Worm (Caenorhabditis elegans) whole organism, L4 larva: ENCODE data around the gene cyp-25A6.

Source experiments
- D1046.2 ChIP-seq: fragments of 200-800 bp; sonication (Bioruptor generic); IDR thresholded peaks from 2 replicates; pipeline ENCODE4 v1.3.6; 2022; ENCODE audit warnings: missing genetic modification characterization, missing compliant biosample characterization
- F44E2.7 ChIP-seq: fragments of 200-800 bp; sonication (Bioruptor generic); IDR thresholded peaks from 2 replicates; pipeline ENCODE4 v2.1.2; 2022; ENCODE audit warnings: missing genetic modification characterization, missing compliant biosample characterization
- ZK546.5 ChIP-seq, 2 experiments: sonication (generic microtip); optimal IDR thresholded peaks; 2 replicates each; lab custom pipeline; 2017; ENCODE audit warnings: missing biosample characterization in 2 of 2, missing genetic modification characterization in 2 of 2
- aha-1 ChIP-seq: fragments of 150-350 bp; peaks from one replicate; lab custom pipeline; 2014; ENCODE audit warnings: missing biosample characterization, missing genetic modification characterization
- ces-1 ChIP-seq: fragments of 150-350 bp; sonication (generic microtip); optimal IDR thresholded peaks from 4 replicates; lab custom pipeline; 2014; ENCODE audit warnings: missing biosample characterization, missing genetic modification reagents, missing genetic modification characterization
- daf-16 ChIP-seq, 3 experiments: sonication (generic microtip); optimal IDR thresholded peaks; 2 replicates each; lab custom pipeline; 2016 to 2017; ENCODE audit warnings: missing genetic modification characterization in 3 of 3, missing genetic modification reagents in 3 of 3, mild to moderate bottlenecking in 2 of 3, missing compliant biosample characterization in 2 of 3, missing biosample characterization in 1 of 3, moderate library complexity in 1 of 3
- daf-8 ChIP-seq: fragments of 200-800 bp; sonication (Bioruptor generic); IDR thresholded peaks from 2 replicates; pipeline ENCODE4 v1.3.6; 2022; ENCODE audit warnings: missing genetic modification characterization, missing compliant biosample characterization
- dmd-6 ChIP-seq: fragments of 200-800 bp; sonication (Bioruptor generic); IDR thresholded peaks from 2 replicates; pipeline ENCODE4 v1.3.6; 2022; ENCODE audit warnings: missing genetic modification reagents, missing genetic modification characterization, missing compliant biosample characterization
- dmd-9 ChIP-seq: fragments of 200-800 bp; sonication (Bioruptor generic); IDR thresholded peaks from 2 replicates; pipeline ENCODE4 v1.3.6; 2022; ENCODE audit warnings: missing genetic modification reagents, missing genetic modification characterization, missing compliant biosample characterization
- dpl-1 ChIP-seq: fragments of 150-350 bp; optimal IDR thresholded peaks from 2 replicates; lab custom pipeline; 2014; ENCODE audit warnings: missing biosample characterization, missing genetic modification reagents, missing genetic modification characterization
- dve-1 ChIP-seq: sonication (generic microtip); optimal IDR thresholded peaks from 2 replicates; lab custom pipeline; 2017; ENCODE audit warnings: antibody characterized with exemption, mild to moderate bottlenecking, missing genetic modification characterization, missing compliant biosample characterization; ENCODE audit not compliant: insufficient read depth
- egl-43 ChIP-seq: fragments of 200-800 bp; sonication (Bioruptor generic); IDR thresholded peaks from 2 replicates; pipeline ENCODE4 v1.3.6; 2022; ENCODE audit warnings: missing genetic modification reagents, missing genetic modification characterization, missing compliant biosample characterization
- fkh-10 ChIP-seq: fragments of 150-350 bp; optimal IDR thresholded peaks from 2 replicates; lab custom pipeline; 2014; ENCODE audit warnings: missing biosample characterization, missing genetic modification reagents, missing genetic modification characterization
- fos-1 ChIP-seq: fragments of 150-350 bp; optimal IDR thresholded peaks from 2 replicates; lab custom pipeline; 2014; ENCODE audit warnings: missing biosample characterization, missing genetic modification characterization
- gei-8 ChIP-seq: fragments of 200-800 bp; sonication (Bioruptor generic); optimal IDR thresholded peaks from 2 replicates; lab custom pipeline; 2018; ENCODE audit warnings: mild to moderate bottlenecking, missing genetic modification characterization, missing compliant biosample characterization
- hif-1 ChIP-seq, 2 experiments: sonication (generic microtip); optimal IDR thresholded peaks; 2 replicates each; lab custom pipeline; 2016 to 2017; ENCODE audit warnings: missing compliant biosample characterization in 2 of 2, missing genetic modification characterization in 2 of 2, missing genetic modification reagents in 2 of 2, missing genotype in 2 of 2, mild to moderate bottlenecking in 1 of 2
- hlh-11 ChIP-seq: fragments of 200-800 bp; sonication (Bioruptor generic); optimal IDR thresholded peaks from 2 replicates; lab custom pipeline; 2018; ENCODE audit warnings: mild to moderate bottlenecking, missing genetic modification characterization, missing compliant biosample characterization
- hlh-30 ChIP-seq: sonication (generic microtip); optimal IDR thresholded peaks from 2 replicates; lab custom pipeline; 2017; ENCODE audit warnings: antibody characterized with exemption, mild to moderate bottlenecking, missing genetic modification characterization, missing compliant biosample characterization; ENCODE audit not compliant: insufficient read depth
- hmg-1.1 ChIP-seq: fragments of 200-800 bp; sonication (Bioruptor generic); IDR thresholded peaks from 2 replicates; pipeline ENCODE4 v1.3.6; 2022; ENCODE audit warnings: missing genetic modification reagents, missing genetic modification characterization, missing compliant biosample characterization
- lim-7 ChIP-seq: fragments of 200-800 bp; sonication (Bioruptor generic); IDR thresholded peaks from 2 replicates; pipeline ENCODE4 v1.3.6; 2022; ENCODE audit warnings: missing genetic modification characterization, missing compliant biosample characterization
- lin-1 ChIP-seq: fragments of 200-800 bp; sonication (Bioruptor generic); IDR thresholded peaks from 2 replicates; pipeline ENCODE4 v1.3.6; 2022; ENCODE audit warnings: missing genetic modification reagents, missing genetic modification characterization, missing compliant biosample characterization
- lin-13 ChIP-seq: fragments of 150-350 bp; optimal IDR thresholded peaks from 2 replicates; lab custom pipeline; 2014; ENCODE audit warnings: missing biosample characterization, missing genetic modification reagents, missing genetic modification characterization
- lin-15B ChIP-seq: fragments of 150-350 bp; sonication (generic microtip); optimal IDR thresholded peaks from 3 replicates; lab custom pipeline; 2014; ENCODE audit warnings: missing biosample characterization, missing genetic modification characterization
- lin-38 ChIP-seq: fragments of 200-800 bp; sonication (Bioruptor generic); IDR thresholded peaks from 2 replicates; pipeline ENCODE4 v1.3.6; 2022; ENCODE audit warnings: missing genetic modification reagents, missing genetic modification characterization, missing compliant biosample characterization
- lsy-2 ChIP-seq, 2 experiments: fragments of 150-350 bp in 1 of 2; sonication (generic microtip) in 1 of 2; optimal IDR thresholded peaks; 2 replicates each; lab custom pipeline; 2014 to 2017; ENCODE audit warnings: missing biosample characterization in 2 of 2, missing genetic modification characterization in 2 of 2
- madf-9 ChIP-seq: fragments of 200-800 bp; sonication (Bioruptor generic); conservative IDR thresholded peaks from 2 replicates; pipeline ENCODE4 v1.3.6; 2022; ENCODE audit warnings: missing genetic modification reagents, missing genetic modification characterization, missing compliant biosample characterization
- mdl-1 ChIP-seq, 2 experiments: fragments of 150-350 bp in 1 of 2; sonication (generic microtip) in 1 of 2; optimal IDR thresholded peaks; 2 replicates each; lab custom pipeline; 2014 to 2017; ENCODE audit warnings: missing biosample characterization in 2 of 2, missing genetic modification characterization in 2 of 2
- mep-1 ChIP-seq: fragments of 150-350 bp; sonication (generic microtip); optimal IDR thresholded peaks from 3 replicates; lab custom pipeline; 2014; ENCODE audit warnings: missing biosample characterization, missing genetic modification characterization
- mes-2 ChIP-seq: sonication (generic microtip); optimal IDR thresholded peaks from 2 replicates; lab custom pipeline; 2016; ENCODE audit warnings: missing genotype, mild to moderate bottlenecking, missing genetic modification characterization, missing compliant biosample characterization; ENCODE audit not compliant: poor library complexity, severe bottlenecking
- mxl-2 ChIP-seq: fragments of 200-800 bp; sonication (Bioruptor generic); conservative IDR thresholded peaks from 2 replicates; pipeline ENCODE4 v1.3.6; 2022; ENCODE audit warnings: missing genetic modification reagents, missing genetic modification characterization, missing compliant biosample characterization
- mxl-3 ChIP-seq: fragments of 200-800 bp; sonication (Bioruptor generic); optimal IDR thresholded peaks from 2 replicates; lab custom pipeline; 2018; ENCODE audit warnings: mild to moderate bottlenecking, missing genetic modification characterization, missing compliant biosample characterization
- nhr-10 ChIP-seq: fragments of 150-350 bp; optimal IDR thresholded peaks from 2 replicates; lab custom pipeline; 2014; ENCODE audit warnings: missing biosample characterization, missing genetic modification characterization
- nhr-102 ChIP-seq: sonication (generic microtip); optimal IDR thresholded peaks from 2 replicates; lab custom pipeline; 2016; ENCODE audit warnings: mild to moderate bottlenecking, missing genetic modification characterization, moderate library complexity, missing compliant biosample characterization
- nhr-11 ChIP-seq: fragments of 150-350 bp; optimal IDR thresholded peaks from 2 replicates; lab custom pipeline; 2014; ENCODE audit warnings: missing biosample characterization, missing genetic modification characterization
- nhr-25 ChIP-seq: sonication (generic microtip); optimal IDR thresholded peaks from 2 replicates; lab custom pipeline; 2017; ENCODE audit warnings: missing genetic modification characterization, mild to moderate bottlenecking, missing compliant biosample characterization, antibody characterized with exemption, moderate library complexity, borderline replicate concordance; ENCODE audit not compliant: insufficient read depth
- nhr-28 ChIP-seq: fragments of 150-350 bp; optimal IDR thresholded peaks from 2 replicates; lab custom pipeline; 2014; ENCODE audit warnings: missing biosample characterization, missing genetic modification characterization
- nhr-48 ChIP-seq: sonication (generic microtip); optimal IDR thresholded peaks from 2 replicates; lab custom pipeline; 2016; ENCODE audit warnings: mild to moderate bottlenecking, missing genetic modification characterization, missing compliant biosample characterization
- nhr-6 ChIP-seq: fragments of 150-350 bp; optimal IDR thresholded peaks from 2 replicates; lab custom pipeline; 2014; ENCODE audit warnings: missing biosample characterization, missing genetic modification characterization
- pha-4 ChIP-seq, 2 experiments: fragments of 150-350 bp in 1 of 2; fragments of 200-800 bp in 1 of 2; sonication (Bioruptor generic) in 1 of 2; IDR thresholded peaks in 1 of 2; optimal IDR thresholded peaks in 1 of 2; 2 replicates each; pipeline versions ENCODE4 v1.3.6 to Lab custom; 2014 to 2022; ENCODE audit warnings: missing genetic modification characterization in 2 of 2, missing genetic modification reagents in 2 of 2, missing biosample characterization in 1 of 2, missing compliant biosample characterization in 1 of 2
- rbr-2 ChIP-seq: sonication (generic microtip); optimal IDR thresholded peaks from 2 replicates; lab custom pipeline; 2016; ENCODE audit warnings: missing genotype, missing genetic modification characterization, missing compliant biosample characterization
- snpc-4 ChIP-seq: fragments of 150-350 bp; optimal IDR thresholded peaks from 2 replicates; lab custom pipeline; 2014; ENCODE audit warnings: missing biosample characterization, missing genetic modification characterization
- tag-97 ChIP-seq: fragments of 200-800 bp; sonication (Bioruptor generic); IDR thresholded peaks from 2 replicates; pipeline ENCODE4 v1.3.6; 2022; ENCODE audit warnings: missing genetic modification characterization, missing compliant biosample characterization
- tra-1 ChIP-seq: fragments of 200-800 bp; sonication (Bioruptor generic); IDR thresholded peaks from 2 replicates; pipeline ENCODE4 v1.3.6; 2022; ENCODE audit warnings: missing genetic modification reagents, missing genetic modification characterization, missing compliant biosample characterization
- unc-62 ChIP-seq, 3 experiments: fragments of 150-350 bp in 1 of 3; sonication (generic microtip); optimal IDR thresholded peaks in 2 of 3; peaks in 1 of 3; 1 replicate in 1 of 3; 2 replicates in 2 of 3; lab custom pipeline; 2014 to 2017; ENCODE audit warnings: missing biosample characterization in 3 of 3, missing genetic modification characterization in 3 of 3, missing genetic modification reagents in 3 of 3, missing genotype in 1 of 3
- zag-1 ChIP-seq: fragments of 150-350 bp; optimal IDR thresholded peaks from 2 replicates; lab custom pipeline; 2014; ENCODE audit warnings: missing biosample characterization, missing genetic modification characterization
- zip-11 ChIP-seq: fragments of 200-800 bp; sonication (Bioruptor generic); IDR thresholded peaks from 2 replicates; pipeline ENCODE4 v1.3.6; 2022; ENCODE audit warnings: missing genetic modification characterization, missing compliant biosample characterization
- zip-2 ChIP-seq: fragments of 150-350 bp; optimal IDR thresholded peaks from 2 replicates; lab custom pipeline; 2014; ENCODE audit warnings: missing biosample characterization, missing genetic modification characterization

cyp-25A6 gene

ce11 chrIV:4212733-4213132 is 15.5 kb downstream of the cyp-25A6 start (continued):
- TF ChIP-seq D1046.2 (GFP tag; lab: Robert Waterston, UW) = no peak
- no peak for TF ChIP-seq ces-1
- TF ChIP-seq fos-1 (tag; lab: Kevin White, UChicago) = no peak
- TF ChIP-seq dmd-9 (GFP tag; lab: Robert Waterston, UW) = no peak
- TF ChIP-seq dve-1 (tag; lab: Kevin White, UChicago) = peak; percentile 46
- no peak for TF ChIP-seq snpc-4
- no peak for TF ChIP-seq zip-11
- no peak for TF ChIP-seq mxl-2 (GFP tag; lab: Robert Waterston, UW)
- TF ChIP-seq hlh-30 = peak; percentile 34
- TF ChIP-seq daf-8 (GFP tag; lab: Robert Waterston, UW) = no peak
- peak; percentile 70 for TF ChIP-seq dmd-6 (GFP tag; lab: Robert Waterston, UW)

- peak; percentile 47 to 78 for TF ChIP-seq lsy-2 (tag; optimal IDR thresholded peaks at IDR 0.05; lab: Kevin White, UChicago)
- peak; percentile 35 for TF ChIP-seq mes-2 (tag; lab: Kevin White, UChicago)
- TF ChIP-seq nhr-11 (tag; lab: Kevin White, UChicago) = peak; percentile 28
- TF ChIP-seq zag-1 = no peak
- no peak for TF ChIP-seq nhr-102
- TF ChIP-seq dpl-1 (GFP tag; lab: Kevin White, UChicago) = peak; percentile 36
- TF ChIP-seq nhr-10 (tag; lab: Kevin White, UChicago) = peak; percentile 60
- no peak for TF ChIP-seq pha-4 (GFP tag; IDR thresholded peaks at IDR 0.05; lab: Robert Waterston, UW)
- peak; percentile 88 for TF ChIP-seq pha-4 (tag; optimal IDR thresholded peaks at IDR 0.05; lab: Kevin White, UChicago)
- TF ChIP-seq egl-43 (GFP tag; lab: Robert Waterston, UW) = no peak
- no peak for TF ChIP-seq daf-8 (GFP tag; lab: Robert Waterston, UW)
- TF ChIP-seq zip-2 (tag; lab: Kevin White, UChicago) = no peak
- no peak for TF ChIP-seq daf-16 (GFP tag; optimal IDR thresholded peaks at IDR 0.05; lab: Kevin White, UChicago)
- peak; percentile 88 for TF ChIP-seq daf-16 (tag; optimal IDR thresholded peaks at IDR 0.05; lab: Kevin White, UChicago)
- peak; percentile 85 for TF ChIP-seq mxl-3 (GFP tag; lab: Kevin White, UChicago)
- TF ChIP-seq aha-1 (tag; lab: Kevin White, UChicago) = peak; percentile 37
- peak; percentile 50; the same call in 1 of the 2 replicates for TF ChIP-seq hmg-1.1 (GFP tag; lab: Robert Waterston, UW)
- TF ChIP-seq lin-15B (tag; lab: Kevin White, UChicago) = no peak
- TF ChIP-seq F44E2.7 (GFP tag; lab: Robert Waterston, UW) = no peak
- peak; percentile 80 for TF ChIP-seq hlh-11 (tag; lab: Kevin White, UChicago)
- TF ChIP-seq mep-1 (tag; lab: Kevin White, UChicago) = peak; percentile 80
- no peak for TF ChIP-seq madf-9 (GFP tag; lab: Robert Waterston, UW)
- TF ChIP-seq unc-62 (GFP tag; optimal IDR thresholded peaks at IDR 0.05 in 1 of 2; lab: Kevin White, UChicago) = peak in 1 of 2 experiments; percentile 96
- TF ChIP-seq unc-62 (tag; optimal IDR thresholded peaks at IDR 0.05; lab: Kevin White, UChicago) = no peak
- TF ChIP-seq lim-7 (GFP tag; lab: Robert Waterston, UW) = no peak
- TF ChIP-seq lin-1 (GFP tag; lab: Robert Waterston, UW) = no peak
- TF ChIP-seq gei-8 (GFP tag; lab: Kevin White, UChicago) = no peak
- peak; percentile 90 for TF ChIP-seq nhr-28
- TF ChIP-seq hif-1 (tag; optimal IDR thresholded peaks at IDR 0.05; lab: Kevin White, UChicago) = peak in 1 of 2 experiments; percentile 57
- peak; percentile 28 for TF ChIP-seq fkh-10 (GFP tag; lab: Kevin White, UChicago)
- TF ChIP-seq lin-13 (GFP tag; lab: Kevin White, UChicago) = peak; percentile 9
- peak; percentile 46 for TF ChIP-seq rbr-2 (tag; lab: Kevin White, UChicago)
- TF ChIP-seq nhr-25 = no peak
- peak; percentile 53 for TF ChIP-seq dmd-6 (GFP tag; lab: Robert Waterston, UW)
- peak; percentile 37 for TF ChIP-seq nhr-48 (tag; lab: Kevin White, UChicago)
- TF ChIP-seq nhr-6 (tag; lab: Kevin White, UChicago) = peak; percentile 39
- no peak for TF ChIP-seq ZK546.5 (tag; optimal IDR thresholded peaks at IDR 0.05; lab: Kevin White, UChicago)
- 0 out of 2 replicates have a peak, but pooled peaks have one; percentile 33 for TF ChIP-seq lin-38 (GFP tag; lab: Robert Waterston, UW)
- peak; percentile 19 to 90 for TF ChIP-seq mdl-1 (tag; optimal IDR thresholded peaks at IDR 0.05; lab: Kevin White, UChicago)
- peak; percentile 91 for TF ChIP-seq hlh-30
- TF ChIP-seq tag-97 (GFP tag; lab: Robert Waterston, UW) = 0 out of 2 replicates have a peak, but pooled peaks have one; percentile 44
- peak; percentile 82 for TF ChIP-seq dve-1 (tag; lab: Kevin White, UChicago)
- no peak for TF ChIP-seq tra-1
Measured at ce11 chrIV:4215349-4215748, 18.1 kb downstream of the cyp-25A6 start.
